Fruit fly (Drosophila melanogaster): ENCODE data around the gene CG7017.

Gene CG7017

dm6 chr3L:20247513-20248173 is 35.7 kb upstream of the CG7017 start, which contains the start of gene rdgC (continued):
- TF ChIP-seq bowl (GFP tag; IDR thresholded peaks at IDR 0.05) (peak; percentile 91), stc (GFP tag; IDR thresholded peaks at IDR 0.05) (peak; percentile 97), HLHmδ (GFP tag; optimal IDR thresholded peaks at IDR 0.05) (no peak), Sry-β (GFP tag; optimal IDR thresholded peaks at IDR 0.05) (peak; percentile 7), CG15696 (tag; optimal IDR thresholded peaks at IDR 0.05) (peak; percentile 61), h (optimal IDR thresholded peaks at IDR 0.05) (no peak), gt (GFP tag; IDR thresholded peaks at IDR 0.05) (peak; percentile 60), disco-r (GFP tag; optimal IDR thresholded peaks at IDR 0.05) (peak; percentile 91), pnt (GFP tag; optimal IDR thresholded peaks at IDR 0.05) (peak; percentile 96), B-H1 (GFP tag; IDR thresholded peaks at IDR 0.05) (peak; percentile 96), ci (GFP tag; IDR thresholded peaks at IDR 0.05) (peak; percentile 99), dan (GFP tag; IDR thresholded peaks at IDR 0.05) (no peak; the same call in 1 of the 2 replicates), D19A (tag; optimal IDR thresholded peaks at IDR 0.05) (peak; percentile 93), NFAT (GFP tag; IDR thresholded peaks at IDR 0.05) (peak; percentile 93), NK7.1 (GFP tag; optimal IDR thresholded peaks at IDR 0.05) (peak; percentile 94), Dad (GFP tag; optimal IDR thresholded peaks at IDR 0.05) (peak; percentile 94), Optix (GFP tag; IDR thresholded peaks at IDR 0.05) (peak; percentile 88), Dll (GFP tag; IDR thresholded peaks at IDR 0.05; ENCODE audit: partially characterized antibody) (no peak), grn (GFP tag; optimal IDR thresholded peaks at IDR 0.05) (peak; percentile 89), D (optimal IDR thresholded peaks at IDR 0.05) (no peak), D (GFP tag; optimal IDR thresholded peaks at IDR 0.05) (peak; percentile 92), CG30403 (GFP tag; optimal IDR thresholded peaks at IDR 0.05) (peak; percentile 95), CG16863 (GFP tag; optimal IDR thresholded peaks at IDR 0.05) (peak; percentile 92), CG8290 (GFP tag; optimal IDR thresholded peaks at IDR 0.05) (peak; percentile 74), CG8290 (tag; optimal IDR thresholded peaks at IDR 0.05) (peak in 1 of 2 experiments; percentile 99), insv (GFP tag; optimal IDR thresholded peaks at IDR 0.05) (peak in 1 of 2 experiments; percentile 15), vfl (GFP tag; optimal IDR thresholded peaks at IDR 0.05) (peak; percentile 82), sim (GFP tag; IDR thresholded peaks at IDR 0.05) (peak; percentile 89), CG18764 (GFP tag; optimal IDR thresholded peaks at IDR 0.05) (peak; percentile 95), dmrt11E (tag; optimal IDR thresholded peaks at IDR 0.05) (peak; percentile 36), schlank (tag; optimal IDR thresholded peaks at IDR 0.05) (peak; percentile 90), CG2712 (tag; optimal IDR thresholded peaks at IDR 0.05) (peak; percentile 95), GATAe (GFP tag; conservative IDR thresholded peaks at IDR 0.05) (peak; percentile 84), Ssrp (tag; optimal IDR thresholded peaks at IDR 0.05) (peak; percentile 91), fu2 (GFP tag; optimal IDR thresholded peaks at IDR 0.05) (peak; percentile 95), CG11093 (GFP tag; IDR thresholded peaks at IDR 0.05) (peak; percentile 91), bab2 (GFP tag; optimal IDR thresholded peaks at IDR 0.05) (peak; percentile 94), CG10147 (GFP tag; optimal IDR thresholded peaks at IDR 0.05) (peak; percentile 96), Six4 (GFP tag; optimal IDR thresholded peaks at IDR 0.05) (peak; percentile 95), esg (GFP tag; conservative IDR thresholded peaks at IDR 0.05) (peak; percentile 91), CG12236 (GFP tag; optimal IDR thresholded peaks at IDR 0.05) (peak; percentile 83), sc (optimal IDR thresholded peaks at IDR 0.05) (no peak), sc (GFP tag; optimal IDR thresholded peaks at IDR 0.05) (peak; percentile 83), CG16815 (GFP tag; optimal IDR thresholded peaks at IDR 0.05) (peak; percentile 81), zen (tag; optimal IDR thresholded peaks at IDR 0.05) (peak; percentile 88), corto (GFP tag; optimal IDR thresholded peaks at IDR 0.05) (peak; percentile 19), CG16779 (GFP tag; IDR thresholded peaks at IDR 0.05) (peak; percentile 89), mam (GFP tag; optimal IDR thresholded peaks at IDR 0.05) (peak; percentile 97), CG2120 (GFP tag; optimal IDR thresholded peaks at IDR 0.05) (peak; percentile 97), Lim3 (GFP tag; IDR thresholded peaks at IDR 0.05) (peak; percentile 93), Asciz (GFP tag; optimal IDR thresholded peaks at IDR 0.05) (peak; percentile 97), NfI (GFP tag; optimal IDR thresholded peaks at IDR 0.05) (peak; percentile 96)

Data from whole organism, embryonic.